Worm (Caenorhabditis elegans): ENCODE data around the gene gldi-3.

gldi-3 gene

ce11 chrII:9301065-9301464 is 21.2 kb upstream of the gldi-3 start:
- TF ChIP-seq dpl-1 (GFP tag; optimal IDR thresholded peaks at IDR 0.05) = no peak
- TF ChIP-seq nhr-102 (tag; optimal IDR thresholded peaks at IDR 0.05) = peak; percentile 38
- peak in 1 of 2 experiments; percentile 55 for TF ChIP-seq daf-16 (GFP tag; optimal IDR thresholded peaks at IDR 0.05)
- TF ChIP-seq daf-16 (tag; optimal IDR thresholded peaks at IDR 0.05) = peak; percentile 54
- TF ChIP-seq nhr-28 (tag; optimal IDR thresholded peaks at IDR 0.05) = peak; percentile 86
- peak; percentile 98 for TF ChIP-seq pqm-1 (tag; optimal IDR thresholded peaks at IDR 0.05)
- TF ChIP-seq dmd-6 (GFP tag; IDR thresholded peaks at IDR 0.05) = peak; percentile 78
- peak; percentile 27 for TF ChIP-seq nhr-77 (tag; optimal IDR thresholded peaks at IDR 0.05)
- TF ChIP-seq hlh-11 (tag; optimal IDR thresholded peaks at IDR 0.05) = peak; percentile 91
- no peak for TF ChIP-seq madf-5 (GFP tag; IDR thresholded peaks at IDR 0.05)
- TF ChIP-seq madf-9 (GFP tag; conservative IDR thresholded peaks at IDR 0.05) = no peak
- peak; percentile 83 for TF ChIP-seq lin-1 (GFP tag; IDR thresholded peaks at IDR 0.05)
- TF ChIP-seq dve-1 (tag; optimal IDR thresholded peaks at IDR 0.05; ENCODE audit: insufficient read depth) = peak; percentile 79
- no peak for TF ChIP-seq snpc-4 (tag; optimal IDR thresholded peaks at IDR 0.05)
- no peak for TF ChIP-seq lin-29 (GFP tag; IDR thresholded peaks at IDR 0.05)
- no peak for TF ChIP-seq fos-1 (tag; optimal IDR thresholded peaks at IDR 0.05)
- TF ChIP-seq php-3 (GFP tag; IDR thresholded peaks at IDR 0.05) = peak; percentile 93
- peak; percentile 13 for TF ChIP-seq mep-1 (tag; optimal IDR thresholded peaks at IDR 0.05)
- TF ChIP-seq tra-1 (GFP tag; IDR thresholded peaks at IDR 0.05) = peak; percentile 55
- peak; percentile 41; the same call in 1 of the 2 replicates for TF ChIP-seq ceh-20 (GFP tag; IDR thresholded peaks at IDR 0.05)
- no peak for TF ChIP-seq zip-2 (tag; optimal IDR thresholded peaks at IDR 0.05)
- peak; percentile 64 for TF ChIP-seq hlh-30 (tag; optimal IDR thresholded peaks at IDR 0.05; ENCODE audit: insufficient read depth)

ce11 chrII:9299679-9300078 is 19.8 kb upstream of the gldi-3 start:
- TF ChIP-seq sdz-12 (GFP tag; optimal IDR thresholded peaks at IDR 0.05) = no peak
- TF ChIP-seq Y48G9A.11 (GFP tag; IDR thresholded peaks at IDR 0.05) = no peak
- TF ChIP-seq egl-27 (tag; optimal IDR thresholded peaks at IDR 0.05) = no peak
- no peak for TF ChIP-seq duxl-1 (tag; optimal IDR thresholded peaks at IDR 0.05; ENCODE audit: poor library complexity)
- TF ChIP-seq php-3 (GFP tag; IDR thresholded peaks at IDR 0.05) = no peak
- peak in 1 of 2 experiments; percentile 2 for TF ChIP-seq unc-62 (GFP tag; optimal IDR thresholded peaks at IDR 0.05 in 1 of 2)
- no peak for TF ChIP-seq unc-62 (tag; optimal IDR thresholded peaks at IDR 0.05)
- TF ChIP-seq cey-2 (tag; optimal IDR thresholded peaks at IDR 0.05; ENCODE audit: borderline replicate concordance, insufficient read depth) = no peak
- TF ChIP-seq aha-1 (tag) = no peak

ce11 chrII:9295678-9296077 is 15.8 kb upstream of the gldi-3 start, which contains the start of gene C01G6.9:
Gene C01G6.9 (minus strand): TSS chrII:9295818.
- TF ChIP-seq nhr-77 (tag; optimal IDR thresholded peaks at IDR 0.05) (no peak), daf-8 (GFP tag; IDR thresholded peaks at IDR 0.05) (no peak), T26A8.4 (GFP tag; IDR thresholded peaks at IDR 0.05) (no peak), nhr-102 (tag; optimal IDR thresholded peaks at IDR 0.05) (no peak), ceh-62 (tag; optimal IDR thresholded peaks at IDR 0.05) (no peak), nhr-25 (tag; optimal IDR thresholded peaks at IDR 0.05; ENCODE audit: borderline replicate concordance, insufficient read depth) (no peak), ceh-20 (GFP tag; IDR thresholded peaks at IDR 0.05) (no peak), spr-3 (GFP tag; optimal IDR thresholded peaks at IDR 0.05) (no peak), nhr-42 (GFP tag; IDR thresholded peaks at IDR 0.05) (no peak), zfp-2 (tag; optimal IDR thresholded peaks at IDR 0.05) (no peak), madf-5 (GFP tag; IDR thresholded peaks at IDR 0.05) (no peak), vab-7 (GFP tag; IDR thresholded peaks at IDR 0.05) (no peak), ama-1 (optimal IDR thresholded peaks at IDR 0.05) (no peak), snpc-4 (tag; optimal IDR thresholded peaks at IDR 0.05) (no peak), Y105C5A.15 (GFP tag; IDR thresholded peaks at IDR 0.05) (no peak), gei-8 (GFP tag; optimal IDR thresholded peaks at IDR 0.05) (no peak), snpc-1.2 (GFP tag; IDR thresholded peaks at IDR 0.05) (no peak), lin-1 (GFP tag; IDR thresholded peaks at IDR 0.05) (no peak), hif-1 (tag; optimal IDR thresholded peaks at IDR 0.05) (no peak), duxl-1 (tag; optimal IDR thresholded peaks at IDR 0.05; ENCODE audit: poor library complexity) (no peak)

All from whole organism, L4 larva.